Worm (Caenorhabditis elegans): ENCODE measurements around the gene pal-1.
"Not testable (repeated sequence)": the region's sequence is repeated elsewhere in the genome, so short reads cannot be mapped to it uniquely, and the experiment has no call there.

Gene pal-1

DNA sequence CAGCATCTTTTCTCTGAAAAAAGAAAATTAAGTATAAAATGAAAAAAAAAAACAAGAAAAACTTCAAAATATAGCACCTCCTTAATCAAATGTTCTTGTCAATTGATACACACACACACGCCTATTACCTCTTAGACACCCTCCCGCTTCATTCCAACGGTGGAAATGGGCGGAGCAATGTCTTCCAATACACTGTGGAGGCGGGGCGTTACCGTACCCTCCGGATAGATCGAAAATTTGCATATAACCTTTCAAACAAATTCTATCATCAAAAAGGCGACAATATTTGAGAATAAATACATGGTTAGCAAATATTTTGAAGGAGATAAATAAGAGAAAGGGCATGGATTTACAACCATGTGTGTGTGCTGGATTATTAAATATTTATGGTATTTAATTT, 1.3 kb downstream of the pal-1 start:
- TF ChIP-seq tab-1 (GFP tag; IDR thresholded peaks at IDR 0.05) (no peak), flt-1 (GFP tag; IDR thresholded peaks at IDR 0.05) (no peak), ztf-23 (GFP tag; IDR thresholded peaks at IDR 0.05) (no peak), cog-1 (tag; optimal IDR thresholded peaks at IDR 0.05) (no peak), ztf-29 (GFP tag; IDR thresholded peaks at IDR 0.05) (no peak), klf-2 (GFP tag; conservative IDR thresholded peaks at IDR 0.05) (no peak), ref-1 (GFP tag; conservative IDR thresholded peaks at IDR 0.05) (no peak), med-1 (GFP tag; optimal IDR thresholded peaks at IDR 0.05; ENCODE audit: insufficient read depth) (no peak), T22C8.4 (GFP tag; IDR thresholded peaks at IDR 0.05) (no peak)

DNA sequence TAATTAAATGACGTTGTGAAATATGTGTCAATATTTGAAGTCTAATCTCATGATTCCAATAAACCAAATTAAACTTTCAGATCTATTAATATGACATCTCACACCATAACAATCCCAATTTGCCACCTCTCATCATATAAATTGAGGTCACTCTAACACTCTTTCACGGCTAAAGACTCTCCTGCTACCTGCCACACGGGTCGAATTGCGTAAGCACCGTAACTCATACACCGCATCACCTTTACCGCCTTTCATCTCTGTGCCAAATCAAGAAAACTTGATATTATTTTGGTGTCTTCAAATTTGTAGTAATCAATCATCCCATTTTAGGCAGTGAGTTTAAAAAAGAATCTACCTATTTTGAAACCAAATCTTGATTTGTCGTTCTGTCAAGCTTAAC, 3.0 kb downstream of the pal-1 start:
- TF ChIP-seq cog-1 (tag; optimal IDR thresholded peaks at IDR 0.05) (no peak), ztf-29 (GFP tag; IDR thresholded peaks at IDR 0.05) (no peak), klf-2 (GFP tag; conservative IDR thresholded peaks at IDR 0.05) (no peak), ref-1 (GFP tag; conservative IDR thresholded peaks at IDR 0.05) (no peak), ztf-23 (GFP tag; IDR thresholded peaks at IDR 0.05) (no peak), T22C8.4 (GFP tag; IDR thresholded peaks at IDR 0.05) (no peak), tab-1 (GFP tag; IDR thresholded peaks at IDR 0.05) (no peak), med-1 (GFP tag; optimal IDR thresholded peaks at IDR 0.05; ENCODE audit: insufficient read depth) (no peak), flt-1 (GFP tag; IDR thresholded peaks at IDR 0.05) (no peak)

DNA sequence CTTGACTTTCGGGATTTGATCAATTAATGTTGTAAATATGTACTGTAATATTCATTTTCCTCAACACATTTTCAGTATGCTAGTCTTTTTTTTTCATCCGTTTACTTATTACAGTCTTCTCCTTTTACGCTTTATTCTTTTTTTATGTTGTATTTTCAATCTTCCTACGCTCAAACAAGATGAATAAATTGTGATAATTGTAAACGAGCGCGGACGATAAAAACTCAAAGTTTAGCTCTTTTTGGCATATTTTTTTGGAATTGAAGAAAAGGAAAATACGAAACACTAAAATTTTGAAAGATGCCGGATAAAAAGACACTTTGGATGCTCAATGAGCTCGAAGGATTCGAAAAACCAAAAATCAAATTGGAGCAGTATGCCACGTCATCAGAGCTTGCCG, 6.7 kb downstream of the pal-1 start, which contains the start of gene metl-5:
TSS of gene metl-5 (plus strand) at position 301 of the 400 bp plus-strand sequence.
- TF ChIP-seq tab-1 (GFP tag; IDR thresholded peaks at IDR 0.05) (no peak), ztf-23 (GFP tag; IDR thresholded peaks at IDR 0.05) (no peak), ref-1 (GFP tag; conservative IDR thresholded peaks at IDR 0.05) (no peak), ztf-29 (GFP tag; IDR thresholded peaks at IDR 0.05) (no peak), cog-1 (tag; optimal IDR thresholded peaks at IDR 0.05) (no peak), flt-1 (GFP tag; IDR thresholded peaks at IDR 0.05) (no peak), T22C8.4 (GFP tag; IDR thresholded peaks at IDR 0.05) (no peak), klf-2 (GFP tag; conservative IDR thresholded peaks at IDR 0.05) (no peak), med-1 (GFP tag; optimal IDR thresholded peaks at IDR 0.05; ENCODE audit: insufficient read depth) (no peak)

- TF ChIP-seq cog-1 (tag; optimal IDR thresholded peaks at IDR 0.05), result no peak
- no peak for TF ChIP-seq ztf-29 (GFP tag; IDR thresholded peaks at IDR 0.05)
- TF ChIP-seq klf-2 (GFP tag; conservative IDR thresholded peaks at IDR 0.05), result no peak
- TF ChIP-seq flt-1 (GFP tag; IDR thresholded peaks at IDR 0.05), result no peak
Measured at ce11 chrIII:4796536-4796935, 12.8 kb downstream of the pal-1 start, which contains the start of gene tag-325. TSS of gene tag-325 (plus strand) at chrIII:4796836.

DNA sequence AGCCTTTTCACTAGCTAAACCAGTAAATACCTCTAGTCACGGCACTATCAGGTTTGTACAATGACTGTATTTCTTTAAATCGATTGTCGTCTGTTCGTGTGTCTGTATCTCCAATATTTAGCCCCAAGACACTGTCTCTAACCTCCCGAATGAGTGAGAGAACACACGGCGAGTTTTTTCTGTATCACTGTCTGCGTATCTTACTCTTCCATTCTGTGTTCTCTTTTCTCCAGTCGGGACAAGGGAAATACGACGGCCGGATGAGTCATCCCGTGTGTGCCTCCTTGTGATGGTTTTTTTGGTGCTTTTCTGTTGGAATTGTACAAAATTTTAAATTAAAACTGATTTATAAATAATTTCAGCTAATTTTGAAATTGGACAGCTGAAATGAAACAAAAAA, 13.3 kb downstream of the pal-1 start:
- TF ChIP-seq tab-1 (GFP tag; IDR thresholded peaks at IDR 0.05) (no peak), T22C8.4 (GFP tag; IDR thresholded peaks at IDR 0.05) (0 out of 2 replicates have a peak, but pooled peaks have one; percentile 27), cog-1 (tag; optimal IDR thresholded peaks at IDR 0.05) (no peak)

- no peak for TF ChIP-seq ref-1 (GFP tag; conservative IDR thresholded peaks at IDR 0.05)
- TF ChIP-seq flt-1 (GFP tag; IDR thresholded peaks at IDR 0.05), result no peak
- no peak for TF ChIP-seq cog-1 (tag; optimal IDR thresholded peaks at IDR 0.05)
- TF ChIP-seq med-1 (GFP tag; optimal IDR thresholded peaks at IDR 0.05; ENCODE audit: insufficient read depth), result no peak
- TF ChIP-seq ztf-29 (GFP tag; IDR thresholded peaks at IDR 0.05), result no peak
- no peak for TF ChIP-seq ztf-23 (GFP tag; IDR thresholded peaks at IDR 0.05)
- no peak for TF ChIP-seq klf-2 (GFP tag; conservative IDR thresholded peaks at IDR 0.05)
- no peak for TF ChIP-seq T22C8.4 (GFP tag; IDR thresholded peaks at IDR 0.05)
- TF ChIP-seq tab-1 (GFP tag; IDR thresholded peaks at IDR 0.05), result no peak
Measured at ce11 chrIII:4792560-4793136, 16.7 kb downstream of the pal-1 start, which contains the start of gene mip-1. TSS of gene mip-1 (plus strand) at chrIII:4793086.

ce11 chrIII:4785714-4786113, 23.7 kb downstream of the pal-1 start, which contains the start of gene mel-28:
TSS of gene mel-28 (plus strand) at chrIII:4786080.
- TF ChIP-seq klf-2 (GFP tag; conservative IDR thresholded peaks at IDR 0.05) (no peak), flt-1 (GFP tag; IDR thresholded peaks at IDR 0.05) (no peak), ztf-29 (GFP tag; IDR thresholded peaks at IDR 0.05) (no peak), T22C8.4 (GFP tag; IDR thresholded peaks at IDR 0.05) (no peak), ztf-23 (GFP tag; IDR thresholded peaks at IDR 0.05) (no peak), ref-1 (GFP tag; conservative IDR thresholded peaks at IDR 0.05) (no peak), tab-1 (GFP tag; IDR thresholded peaks at IDR 0.05) (no peak), med-1 (GFP tag; optimal IDR thresholded peaks at IDR 0.05; ENCODE audit: insufficient read depth) (no peak), cog-1 (tag; optimal IDR thresholded peaks at IDR 0.05) (no peak)

ce11 chrIII:4785131-4785530, 24.2 kb downstream of the pal-1 start, which contains the start of gene enu-3.2:
TSS of gene enu-3.2 (minus strand) at chrIII:4785235.
- not testable (repeated sequence) for TF ChIP-seq flt-1 (GFP tag; IDR thresholded peaks at IDR 0.05); ref-1 (GFP tag; conservative IDR thresholded peaks at IDR 0.05); klf-2 (GFP tag; conservative IDR thresholded peaks at IDR 0.05)

- not testable (repeated sequence) for TF ChIP-seq ztf-23 (GFP tag; IDR thresholded peaks at IDR 0.05); ztf-29 (GFP tag; IDR thresholded peaks at IDR 0.05); med-1 (GFP tag; optimal IDR thresholded peaks at IDR 0.05; ENCODE audit: insufficient read depth)
Measured at ce11 chrIII:4781937-4782576, 27.3 kb downstream of the pal-1 start, which contains the start of the genes gex-5 and C38D4.10. TSS of gene gex-5 (minus strand) at chrIII:4781987. TSS of gene C38D4.10 (plus strand) at chrIII:4782526.

- TF ChIP-seq ztf-29 (GFP tag; IDR thresholded peaks at IDR 0.05) (no peak), tab-1 (GFP tag; IDR thresholded peaks at IDR 0.05) (no peak), flt-1 (GFP tag; IDR thresholded peaks at IDR 0.05) (no peak)
Measured at ce11 chrIII:4779855-4780254, 29.5 kb downstream of the pal-1 start, which contains the start of gene B0393.9. TSS of gene B0393.9 (minus strand) at chrIII:4780157.

Measured in whole organism, midembryonic.